Worm (Caenorhabditis elegans) whole organism, midembryonic: ENCODE results near the gene spp-10.

Source experiments
- flt-1 ChIP-seq: fragments of 200-800 bp; sonication (Bioruptor generic); IDR thresholded peaks from 2 replicates; pipeline ENCODE4 v1.3.6; 2022; ENCODE audit warnings: missing genetic modification characterization, missing compliant biosample characterization
- med-1 ChIP-seq: sonication (generic microtip); optimal IDR thresholded peaks from 2 replicates; lab custom pipeline; 2017; ENCODE audit warnings: missing genetic modification characterization, mild to moderate bottlenecking, missing compliant biosample characterization, antibody characterized with exemption, missing genetic modification reagents; ENCODE audit not compliant: insufficient read depth
- ref-1 ChIP-seq: fragments of 200-800 bp; sonication (Bioruptor generic); conservative IDR thresholded peaks from 2 replicates; pipeline ENCODE4 v1.3.6; 2022; ENCODE audit warnings: missing genetic modification reagents, missing genetic modification characterization, missing compliant biosample characterization
- tab-1 ChIP-seq: fragments of 200-800 bp; sonication (Bioruptor generic); IDR thresholded peaks from 2 replicates; pipeline ENCODE4 v1.3.6; 2022; ENCODE audit warnings: missing genetic modification characterization, missing compliant biosample characterization
- ztf-29 ChIP-seq: fragments of 200-800 bp; sonication (Bioruptor generic); IDR thresholded peaks from 2 replicates; pipeline ENCODE4 v1.3.6; 2022; ENCODE audit warnings: missing genetic modification reagents, missing genetic modification characterization, missing compliant biosample characterization

DNA sequence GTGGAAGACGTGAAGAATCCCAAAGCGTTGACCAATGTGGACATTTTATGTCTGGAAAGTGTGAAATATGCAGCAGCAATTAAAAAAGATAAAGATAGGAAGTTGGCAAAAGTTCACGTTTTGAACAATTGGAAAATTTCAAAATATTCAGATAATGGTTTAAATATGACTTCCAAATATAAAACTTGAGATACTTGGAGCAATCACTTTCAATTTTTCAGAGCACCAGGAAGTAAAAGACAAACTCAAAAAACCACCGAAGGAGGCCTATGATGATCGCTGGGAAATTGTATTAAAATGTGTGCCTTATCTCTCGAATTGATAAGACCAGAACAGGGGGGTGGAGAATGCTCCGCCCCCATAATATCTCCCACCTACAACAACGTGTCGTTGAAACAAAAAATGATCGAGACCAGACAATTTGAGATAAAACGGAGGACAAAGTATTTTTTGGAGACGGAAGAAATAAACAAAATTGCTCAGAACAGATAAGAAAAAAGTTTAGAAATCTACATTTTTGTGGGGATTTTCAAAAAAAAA, 25.2 kb upstream of the spp-10 start, which contains the start of gene eppl-1:
- TF ChIP-seq ztf-29 (GFP tag; lab: Robert Waterston, UW): no peak
- no peak for TF ChIP-seq med-1 (GFP tag; lab: Kevin White, UChicago)
- TF ChIP-seq ref-1 (GFP tag; lab: Robert Waterston, UW): no peak
- TF ChIP-seq flt-1 (GFP tag; lab: Robert Waterston, UW): no peak
- TF ChIP-seq tab-1 (GFP tag; lab: Robert Waterston, UW): no peak
